Worm (Caenorhabditis elegans) whole organism, L1 larva: ENCODE results near the gene cft-1.
A peak's percentile ranks its signal among the peaks of the same experiment; 100 is the strongest.

Experiments used
- Y116A8C.19 ChIP-seq: sonication (generic microtip); optimal IDR thresholded peaks from 2 replicates; lab custom pipeline; 2016; ENCODE audit warnings: missing compliant biosample characterization, missing genetic modification characterization, borderline replicate concordance
- aha-1 ChIP-seq: fragments of 150-350 bp; optimal IDR thresholded peaks from 2 replicates; lab custom pipeline; 2014; ENCODE audit warnings: missing biosample characterization, missing genetic modification characterization
- alr-1 ChIP-seq: fragments of 200-800 bp; sonication (Bioruptor generic); optimal IDR thresholded peaks from 2 replicates; lab custom pipeline; 2018; ENCODE audit warnings: borderline replicate concordance, mild to moderate bottlenecking, missing genetic modification characterization, missing compliant biosample characterization
- aly-2 ChIP-seq: fragments of 150-350 bp; optimal IDR thresholded peaks from 2 replicates; lab custom pipeline; 2014; ENCODE audit warnings: missing biosample characterization, missing genetic modification characterization
- ama-1 ChIP-seq: fragments of 150-350 bp; optimal IDR thresholded peaks from 2 replicates; lab custom pipeline; 2014
- ces-1 ChIP-seq: fragments of 150-350 bp; optimal IDR thresholded peaks from 2 replicates; lab custom pipeline; 2014; ENCODE audit warnings: missing biosample characterization, missing genetic modification reagents, missing genetic modification characterization
- efl-1 ChIP-seq, 4 experiments: fragments of 150-350 bp; optimal IDR thresholded peaks in 3 of 4; peaks in 1 of 4; 1 replicate in 1 of 4; 2 replicates in 3 of 4; lab custom pipeline; 2014; ENCODE audit warnings: missing biosample characterization in 2 of 4, missing genetic modification characterization in 2 of 4, missing genetic modification reagents in 2 of 4
- egl-13 ChIP-seq: sonication (generic microtip); optimal IDR thresholded peaks from 2 replicates; lab custom pipeline; 2016; ENCODE audit warnings: missing genotype, missing genetic modification reagents, missing genetic modification characterization, missing compliant biosample characterization
- elt-2 ChIP-seq: sonication (generic microtip); optimal IDR thresholded peaks from 2 replicates; lab custom pipeline; 2016; ENCODE audit warnings: missing genetic modification characterization, mild to moderate bottlenecking, inconsistent platforms, missing compliant biosample characterization, missing genetic modification reagents
- fkh-10 ChIP-seq: sonication (generic microtip); optimal IDR thresholded peaks from 2 replicates; lab custom pipeline; 2017; ENCODE audit warnings: missing biosample characterization, missing genetic modification reagents, missing genetic modification characterization
- fkh-4 ChIP-seq: sonication (generic microtip); optimal IDR thresholded peaks from 2 replicates; lab custom pipeline; 2016; ENCODE audit warnings: missing compliant biosample characterization, missing genetic modification characterization, borderline replicate concordance
- fkh-8 ChIP-seq: sonication (generic microtip); optimal IDR thresholded peaks from 2 replicates; lab custom pipeline; 2016; ENCODE audit warnings: mild to moderate bottlenecking, missing genetic modification characterization, missing compliant biosample characterization
- hlh-4 ChIP-seq: sonication (generic microtip); optimal IDR thresholded peaks from 2 replicates; lab custom pipeline; 2016; ENCODE audit warnings: mild to moderate bottlenecking, missing genetic modification characterization, missing compliant biosample characterization
- hpl-2 ChIP-seq: fragments of 150-350 bp; optimal IDR thresholded peaks from 2 replicates; lab custom pipeline; 2014; ENCODE audit warnings: missing biosample characterization, missing genetic modification reagents, missing genetic modification characterization
- lin-14 ChIP-seq: fragments of 200-800 bp; sonication (Bioruptor generic); optimal IDR thresholded peaks from 2 replicates; lab custom pipeline; 2018; ENCODE audit warnings: mild to moderate bottlenecking, missing genetic modification characterization, moderate library complexity, missing compliant biosample characterization
- lin-15B ChIP-seq: fragments of 150-350 bp; sonication (generic microtip); optimal IDR thresholded peaks from 3 replicates; lab custom pipeline; 2014; ENCODE audit warnings: missing biosample characterization, missing genetic modification characterization
- lin-35 ChIP-seq, 2 experiments: fragments of 150-350 bp; optimal IDR thresholded peaks; 2 replicates each; lab custom pipeline; 2014; ENCODE audit warnings: missing biosample characterization in 2 of 2, missing genetic modification characterization in 2 of 2, missing genetic modification reagents in 2 of 2
- lin-39 ChIP-seq: fragments of 150-350 bp; optimal IDR thresholded peaks from 2 replicates; lab custom pipeline; 2014; ENCODE audit warnings: missing biosample characterization, missing genetic modification reagents, missing genetic modification characterization
- lir-3 ChIP-seq: sonication (generic microtip); optimal IDR thresholded peaks from 2 replicates; lab custom pipeline; 2016; ENCODE audit warnings: mild to moderate bottlenecking, missing genetic modification characterization, moderate library complexity, missing compliant biosample characterization; ENCODE audit not compliant: poor library complexity
- mab-9 ChIP-seq: fragments of 200-800 bp; sonication (Bioruptor generic); IDR thresholded peaks from 2 replicates; pipeline ENCODE4 v1.3.6; 2022; ENCODE audit warnings: missing genetic modification reagents, missing genetic modification characterization, missing compliant biosample characterization
- mef-2 ChIP-seq: fragments of 150-350 bp; optimal IDR thresholded peaks from 2 replicates; lab custom pipeline; 2014; ENCODE audit warnings: missing biosample characterization, missing genetic modification characterization
- nhr-11 ChIP-seq: fragments of 150-350 bp; optimal IDR thresholded peaks from 2 replicates; lab custom pipeline; 2014; ENCODE audit warnings: missing biosample characterization, missing genetic modification characterization
- nhr-12 ChIP-seq: sonication (generic microtip); optimal IDR thresholded peaks from 2 replicates; lab custom pipeline; 2017; ENCODE audit warnings: missing biosample characterization, missing genetic modification characterization
- nhr-20 ChIP-seq: sonication (generic microtip); optimal IDR thresholded peaks from 2 replicates; lab custom pipeline; 2016; ENCODE audit warnings: mild to moderate bottlenecking, missing genetic modification characterization, missing compliant biosample characterization
- nhr-71 ChIP-seq: sonication (generic microtip); optimal IDR thresholded peaks from 2 replicates; lab custom pipeline; 2016; ENCODE audit warnings: mild to moderate bottlenecking, missing genetic modification characterization, moderate library complexity, missing compliant biosample characterization
- nhr-77 ChIP-seq: fragments of 150-350 bp; optimal IDR thresholded peaks from 2 replicates; lab custom pipeline; 2014; ENCODE audit warnings: missing biosample characterization, missing genetic modification characterization
- nhr-85 ChIP-seq: sonication (generic microtip); peaks from one replicate; lab custom pipeline; 2016; ENCODE audit warnings: missing genetic modification characterization, inconsistent platforms, missing compliant biosample characterization
- nhr-90 ChIP-seq: sonication (generic microtip); optimal IDR thresholded peaks from 2 replicates; lab custom pipeline; 2016; ENCODE audit warnings: mild to moderate bottlenecking, missing genetic modification characterization, missing compliant biosample characterization; ENCODE audit not compliant: poor library complexity
- pqm-1 ChIP-seq: sonication (generic microtip); optimal IDR thresholded peaks from 3 replicates; lab custom pipeline; 2017; ENCODE audit warnings: missing biosample characterization, missing genetic modification characterization
- snpc-4 ChIP-seq: fragments of 150-350 bp; optimal IDR thresholded peaks from 2 replicates; lab custom pipeline; 2014; ENCODE audit warnings: missing biosample characterization, missing genetic modification characterization
- tbx-2 ChIP-seq: sonication (generic microtip); optimal IDR thresholded peaks from 2 replicates; lab custom pipeline; 2016; ENCODE audit warnings: missing genetic modification characterization, missing compliant biosample characterization
- unc-62 ChIP-seq: fragments of 150-350 bp; optimal IDR thresholded peaks from 2 replicates; lab custom pipeline; 2014; ENCODE audit warnings: missing biosample characterization, missing genetic modification reagents, missing genetic modification characterization
- unc-98 ChIP-seq: fragments of 200-800 bp; sonication (Bioruptor generic); IDR thresholded peaks from 2 replicates; pipeline ENCODE4 v1.3.6; 2022; ENCODE audit warnings: missing genetic modification characterization, missing compliant biosample characterization
- xbp-1 ChIP-seq: sonication (generic microtip); optimal IDR thresholded peaks from 2 replicates; lab custom pipeline; 2016; ENCODE audit warnings: missing genetic modification characterization, missing compliant biosample characterization
- zag-1 ChIP-seq: fragments of 150-350 bp; optimal IDR thresholded peaks from 2 replicates; lab custom pipeline; 2014; ENCODE audit warnings: missing biosample characterization, missing genetic modification characterization
- ztf-4 ChIP-seq: fragments of 150-350 bp; optimal IDR thresholded peaks from 2 replicates; lab custom pipeline; 2014; ENCODE audit warnings: missing biosample characterization, missing genetic modification characterization

cft-1 gene

ce11 chrV:5558590-5558989, 20.0 kb downstream of the cft-1 start, which contains the start of gene glb-5:
Gene glb-5, plus strand, starts transcription at chrV:5558890.
- TF ChIP-seq ces-1 (no peak), mab-9 (no peak)

- TF ChIP-seq Y116A8C.19 (no peak), lir-3 (tag; lab: Kevin White, UChicago) (no peak), nhr-71 (tag; lab: Kevin White, UChicago) (no peak), lin-39 (tag; lab: Kevin White, UChicago) (no peak), mef-2 (tag; lab: Kevin White, UChicago) (no peak), aly-2 (tag; lab: Kevin White, UChicago) (no peak), lin-14 (GFP tag; lab: Kevin White, UChicago) (peak; percentile 26), nhr-90 (peak; percentile 21), fkh-4 (tag; lab: Kevin White, UChicago) (no peak), fkh-8 (tag; lab: Kevin White, UChicago) (no peak), efl-1 (optimal IDR thresholded peaks at IDR 0.05; lab: Kevin White, UChicago) (no peak), efl-1 (GFP tag; optimal IDR thresholded peaks at IDR 0.05 in 1 of 2; lab: Kevin White, UChicago) (no peak), hlh-4 (no peak), lin-35 (GFP tag; optimal IDR thresholded peaks at IDR 0.05; lab: Kevin White, UChicago) (peak in 1 of 2 experiments; percentile 31), aha-1 (no peak), nhr-77 (tag; lab: Kevin White, UChicago) (no peak), zag-1 (tag; lab: Kevin White, UChicago) (no peak), snpc-4 (tag; lab: Kevin White, UChicago) (no peak), ztf-4 (tag; lab: Kevin White, UChicago) (no peak), hpl-2 (GFP tag; lab: Kevin White, UChicago) (no peak), ces-1 (no peak), nhr-20 (tag; lab: Kevin White, UChicago) (no peak), alr-1 (tag; lab: Kevin White, UChicago) (no peak), xbp-1 (no peak), lin-15B (no peak), pqm-1 (peak; percentile 77), elt-2 (tag; lab: Kevin White, UChicago) (peak; percentile 88)
These were observed 21.3 kb downstream of the cft-1 start for ce11 chrV:5559882-5560281.

- no peak for TF ChIP-seq nhr-12
- no peak for TF ChIP-seq unc-98 (GFP tag; lab: Robert Waterston, UW)
- TF ChIP-seq mab-9: no peak
- TF ChIP-seq tbx-2 (tag; lab: Kevin White, UChicago): no peak
- TF ChIP-seq lir-3 (tag; lab: Kevin White, UChicago): no peak
These were observed 28.5 kb downstream of the cft-1 start, which contains the start of gene C18C4.7 for ce11 chrV:5567119-5567518. Gene C18C4.7, minus strand, starts transcription at chrV:5567219.

- peak; percentile 16 for TF ChIP-seq fkh-10 (GFP tag; lab: Kevin White, UChicago)
- peak; percentile 39 for TF ChIP-seq lin-14 (GFP tag; lab: Kevin White, UChicago)
- no peak for TF ChIP-seq ama-1 (lab: Kevin White, UChicago)
These were observed 31.8 kb downstream of the cft-1 start, which contains the start of gene glb-6 for ce11 chrV:5570433-5570832. Gene glb-6, minus strand, starts transcription at chrV:5570533.

ce11 chrV:5571691-5572090, 33.1 kb downstream of the cft-1 start:
- TF ChIP-seq lin-14 (GFP tag; lab: Kevin White, UChicago): peak; percentile 60
- TF ChIP-seq nhr-85 (tag; lab: Kevin White, UChicago): no peak
- no peak for TF ChIP-seq unc-62 (GFP tag; lab: Kevin White, UChicago)
- TF ChIP-seq nhr-11 (tag; lab: Kevin White, UChicago): no peak
- TF ChIP-seq fkh-8 (tag; lab: Kevin White, UChicago): peak; percentile 29
- peak; percentile 90 for TF ChIP-seq fkh-10 (GFP tag; lab: Kevin White, UChicago)
- TF ChIP-seq nhr-71 (tag; lab: Kevin White, UChicago): peak; percentile 8
- TF ChIP-seq egl-13: peak; percentile 19
- no peak for TF ChIP-seq nhr-90
- no peak for TF ChIP-seq tbx-2 (tag; lab: Kevin White, UChicago)
